Worm (Caenorhabditis elegans) whole organism, L2 larva: ENCODE measurements around the gene oac-39.
"Not testable (repeated sequence)": the region's sequence is repeated elsewhere in the genome, so short reads cannot be mapped to it uniquely, and the experiment has no call there.

ENCODE experiments used
- F13H6.1 ChIP-seq: sonication (generic microtip); optimal IDR thresholded peaks from 2 replicates; lab custom pipeline; 2016; ENCODE audit warnings: missing genetic modification characterization, missing compliant biosample characterization
- R02D3.7 ChIP-seq: fragments of 150-350 bp; optimal IDR thresholded peaks from 2 replicates; lab custom pipeline; 2014; ENCODE audit warnings: missing biosample characterization, missing genetic modification characterization
- Y55F3AM.14 ChIP-seq: fragments of 200-800 bp; sonication (Bioruptor generic); optimal IDR thresholded peaks from 2 replicates; lab custom pipeline; 2018; ENCODE audit warnings: mild to moderate bottlenecking, missing genetic modification characterization, missing compliant biosample characterization
- aly-2 ChIP-seq: fragments of 150-350 bp; optimal IDR thresholded peaks from 2 replicates; lab custom pipeline; 2014; ENCODE audit warnings: missing biosample characterization, missing genetic modification characterization
- ama-1 ChIP-seq: fragments of 150-350 bp; optimal IDR thresholded peaks from 2 replicates; lab custom pipeline; 2018; ENCODE audit warnings: inconsistent platforms
- blmp-1 ChIP-seq: sonication (generic microtip); optimal IDR thresholded peaks from 2 replicates; lab custom pipeline; 2017; ENCODE audit warnings: missing genetic modification characterization, mild to moderate bottlenecking, missing compliant biosample characterization, antibody characterized with exemption, moderate library complexity; ENCODE audit not compliant: insufficient read depth
- ceh-16 ChIP-seq: fragments of 150-350 bp; optimal IDR thresholded peaks from 2 replicates; lab custom pipeline; 2014; ENCODE audit warnings: missing biosample characterization, missing genetic modification characterization
- ceh-82 ChIP-seq: fragments of 150-350 bp; optimal IDR thresholded peaks from 2 replicates; lab custom pipeline; 2014; ENCODE audit warnings: missing biosample characterization, missing genetic modification characterization
- crh-2 ChIP-seq: sonication (generic microtip); optimal IDR thresholded peaks from 2 replicates; lab custom pipeline; 2017; ENCODE audit warnings: missing biosample characterization, missing genetic modification characterization
- dmd-4 ChIP-seq: sonication (generic microtip); optimal IDR thresholded peaks from 2 replicates; lab custom pipeline; 2017; ENCODE audit warnings: missing biosample characterization, missing genetic modification characterization
- egl-27 ChIP-seq: sonication (generic microtip); optimal IDR thresholded peaks from 3 replicates; lab custom pipeline; 2017; ENCODE audit warnings: missing biosample characterization, missing genetic modification reagents, missing genetic modification characterization
- elt-1 ChIP-seq: fragments of 150-350 bp; optimal IDR thresholded peaks from 2 replicates; lab custom pipeline; 2014; ENCODE audit warnings: missing biosample characterization, missing genetic modification characterization
- elt-3 ChIP-seq: sonication (generic microtip); optimal IDR thresholded peaks from 2 replicates; lab custom pipeline; 2017; ENCODE audit warnings: missing biosample characterization, missing genetic modification characterization
- fos-1 ChIP-seq: fragments of 150-350 bp; optimal IDR thresholded peaks from 2 replicates; lab custom pipeline; 2014; ENCODE audit warnings: missing biosample characterization, missing genetic modification characterization
- gmeb-1 ChIP-seq: fragments of 150-350 bp; optimal IDR thresholded peaks from 2 replicates; lab custom pipeline; 2014; ENCODE audit warnings: missing biosample characterization, missing genetic modification characterization
- lin-11 ChIP-seq: fragments of 150-350 bp; sonication (generic microtip); optimal IDR thresholded peaks from 2 replicates; lab custom pipeline; 2014; ENCODE audit warnings: missing biosample characterization, missing genetic modification characterization, inconsistent platforms, mixed read lengths
- lin-13 ChIP-seq: fragments of 150-350 bp; optimal IDR thresholded peaks from 2 replicates; lab custom pipeline; 2014; ENCODE audit warnings: missing biosample characterization, missing genetic modification reagents, missing genetic modification characterization
- lin-39 ChIP-seq: fragments of 150-350 bp; optimal IDR thresholded peaks from 2 replicates; lab custom pipeline; 2014; ENCODE audit warnings: missing biosample characterization, missing genetic modification reagents, missing genetic modification characterization
- lsy-2 ChIP-seq, 2 experiments: fragments of 150-350 bp in 1 of 2; sonication (generic microtip) in 1 of 2; optimal IDR thresholded peaks; 2 replicates each; lab custom pipeline; 2014 to 2017; ENCODE audit warnings: missing biosample characterization in 2 of 2, missing genetic modification characterization in 2 of 2
- mdl-1 ChIP-seq, 2 experiments: fragments of 150-350 bp in 1 of 2; sonication (generic microtip) in 1 of 2; optimal IDR thresholded peaks; 2 replicates each; lab custom pipeline; 2017; ENCODE audit warnings: missing biosample characterization in 2 of 2, missing genetic modification characterization in 2 of 2
- nhr-12 ChIP-seq: fragments of 150-350 bp; optimal IDR thresholded peaks from 2 replicates; lab custom pipeline; 2014; ENCODE audit warnings: missing biosample characterization, missing genetic modification characterization
- nhr-129 ChIP-seq: fragments of 150-350 bp; optimal IDR thresholded peaks from 2 replicates; lab custom pipeline; 2014; ENCODE audit warnings: missing biosample characterization, missing genetic modification characterization
- nhr-237 ChIP-seq: fragments of 150-350 bp; optimal IDR thresholded peaks from 2 replicates; lab custom pipeline; 2014; ENCODE audit warnings: missing biosample characterization, missing genetic modification characterization
- nhr-6 ChIP-seq: fragments of 150-350 bp; optimal IDR thresholded peaks from 2 replicates; lab custom pipeline; 2014; ENCODE audit warnings: missing biosample characterization, missing genetic modification characterization
- nhr-77 ChIP-seq: fragments of 150-350 bp; optimal IDR thresholded peaks from 2 replicates; lab custom pipeline; 2014; ENCODE audit warnings: missing biosample characterization, missing genetic modification characterization
- sma-9 ChIP-seq, 2 experiments: fragments of 150-350 bp in 1 of 2; sonication (generic microtip) in 1 of 2; optimal IDR thresholded peaks; 2 replicates each; lab custom pipeline; 2014 to 2016; ENCODE audit warnings: missing genetic modification characterization in 2 of 2, mild to moderate bottlenecking in 1 of 2, missing biosample characterization in 1 of 2, missing compliant biosample characterization in 1 of 2, missing genetic modification reagents in 1 of 2, moderate library complexity in 1 of 2
- snpc-4 ChIP-seq: fragments of 150-350 bp; optimal IDR thresholded peaks from 2 replicates; lab custom pipeline; 2014; ENCODE audit warnings: missing biosample characterization, missing genetic modification characterization
- unc-39 ChIP-seq: fragments of 150-350 bp; optimal IDR thresholded peaks from 2 replicates; lab custom pipeline; 2014; ENCODE audit warnings: missing biosample characterization, missing genetic modification characterization
- unc-55 ChIP-seq: fragments of 150-350 bp; sonication (generic microtip); optimal IDR thresholded peaks from 3 replicates; lab custom pipeline; 2014; ENCODE audit warnings: missing biosample characterization, missing genetic modification reagents, missing genetic modification characterization
- unc-62 ChIP-seq: fragments of 150-350 bp; optimal IDR thresholded peaks from 2 replicates; lab custom pipeline; 2014; ENCODE audit warnings: missing biosample characterization, missing genetic modification reagents, missing genetic modification characterization
- zag-1 ChIP-seq: fragments of 150-350 bp; optimal IDR thresholded peaks from 2 replicates; lab custom pipeline; 2014; ENCODE audit warnings: missing biosample characterization, missing genetic modification characterization
- ztf-4 ChIP-seq: fragments of 150-350 bp; optimal IDR thresholded peaks from 2 replicates; lab custom pipeline; 2014; ENCODE audit warnings: missing biosample characterization, missing genetic modification characterization

The oac-39 gene

ce11 chrV:219632-220031 lies 31.9 kb downstream of the oac-39 start, which contains the start of gene srh-80:
Gene srh-80 (plus strand): TSS chrV:219932.
- no peak for TF ChIP-seq lin-11 (tag; lab: Kevin White, UChicago)
- no peak for TF ChIP-seq unc-62 (GFP tag; lab: Kevin White, UChicago)
- TF ChIP-seq dmd-4 (tag; lab: Kevin White, UChicago), result no peak
- no peak for TF ChIP-seq zag-1 (tag; lab: Kevin White, UChicago)
- TF ChIP-seq snpc-4 (tag; lab: Kevin White, UChicago), result no peak
- TF ChIP-seq lin-39, result no peak
- no peak for TF ChIP-seq ceh-16
- no peak for TF ChIP-seq unc-55 (GFP tag; lab: Kevin White, UChicago)
- TF ChIP-seq elt-1, result no peak
- no peak for TF ChIP-seq aly-2 (tag; lab: Kevin White, UChicago)
- no peak for TF ChIP-seq nhr-6 (tag; lab: Kevin White, UChicago)
- no peak for TF ChIP-seq lin-13 (GFP tag; lab: Kevin White, UChicago)
- no peak for TF ChIP-seq Y55F3AM.14
- TF ChIP-seq gmeb-1 (tag; lab: Kevin White, UChicago), result no peak
- TF ChIP-seq fos-1 (tag; lab: Kevin White, UChicago), result no peak
- TF ChIP-seq egl-27 (tag; lab: Kevin White, UChicago), result no peak
- no peak for TF ChIP-seq nhr-237
- no peak for TF ChIP-seq elt-3 (tag; lab: Kevin White, UChicago)
- TF ChIP-seq, all 48 proteins: peak for 0

ce11 chrV:216847-217246 lies 34.7 kb downstream of the oac-39 start, which contains the start of gene srh-78:
Gene srh-78 (plus strand): TSS chrV:217147.
- TF ChIP-seq F13H6.1 (no peak), mdl-1 (tag; optimal IDR thresholded peaks at IDR 0.05; lab: Kevin White, UChicago) (no peak), nhr-77 (tag; lab: Kevin White, UChicago) (no peak)

- TF ChIP-seq R02D3.7 (no peak), ama-1 (no peak), ceh-82 (tag; lab: Kevin White, UChicago) (no peak), nhr-12 (tag; lab: Kevin White, UChicago) (no peak), nhr-6 (tag; lab: Kevin White, UChicago) (no peak), lsy-2 (tag; optimal IDR thresholded peaks at IDR 0.05; lab: Kevin White, UChicago) (no peak), ztf-4 (tag; lab: Kevin White, UChicago) (no peak)
Measured at ce11 chrV:215697-216096, 35.9 kb downstream of the oac-39 start.

ce11 chrV:212687-213086 lies 38.9 kb downstream of the oac-39 start, which contains the start of gene DC2.5:
Gene DC2.5 (minus strand): TSS chrV:212787.
- TF ChIP-seq lsy-2 (tag; optimal IDR thresholded peaks at IDR 0.05; lab: Kevin White, UChicago); ceh-82 (tag; lab: Kevin White, UChicago); nhr-6 (tag; lab: Kevin White, UChicago): not testable (repeated sequence)

ce11 chrV:211388-212168 lies 40.0 kb downstream of the oac-39 start:
- TF ChIP-seq F13H6.1, result no peak
- peak in 1 of 2 experiments; percentile 13 for TF ChIP-seq lsy-2 (tag; optimal IDR thresholded peaks at IDR 0.05; lab: Kevin White, UChicago)
- TF ChIP-seq blmp-1 (tag; lab: Kevin White, UChicago), result no peak
- peak; percentile 36 for TF ChIP-seq fos-1 (tag; lab: Kevin White, UChicago)
- peak; percentile 8 for TF ChIP-seq crh-2
- peak; percentile 79 for TF ChIP-seq nhr-129 (tag; lab: Kevin White, UChicago)
- peak; percentile 66 for TF ChIP-seq sma-9 (GFP tag; optimal IDR thresholded peaks at IDR 0.05; lab: Kevin White, UChicago)
- no peak for TF ChIP-seq sma-9 (tag; optimal IDR thresholded peaks at IDR 0.05; lab: Kevin White, UChicago)
- TF ChIP-seq lin-39, result no peak
- peak; percentile 26 for TF ChIP-seq gmeb-1 (tag; lab: Kevin White, UChicago)
- TF ChIP-seq unc-62 (GFP tag; lab: Kevin White, UChicago), result no peak
- no peak for TF ChIP-seq aly-2 (tag; lab: Kevin White, UChicago)
- no peak for TF ChIP-seq unc-39 (tag; lab: Kevin White, UChicago)
- no peak for TF ChIP-seq ceh-82 (tag; lab: Kevin White, UChicago)
